Fruit fly (Drosophila melanogaster) whole organism, embryonic: ENCODE measurements around the gene Evi5.
A peak's percentile ranks its signal among the peaks of the same experiment; 100 is the strongest.

ENCODE experiments used
- Ada2b ChIP-seq: fragments of 200-800 bp; sonication (Bioruptor generic); IDR thresholded peaks from 2 replicates; pipeline ENCODE4 v1.3.6; 2022; ENCODE audit warnings: missing biosample characterization, missing genetic modification characterization
- Asciz ChIP-seq: fragments of 200-800 bp; sonication (Bioruptor generic); optimal IDR thresholded peaks from 2 replicates; lab custom pipeline; 2017; ENCODE audit warnings: missing biosample characterization, mild to moderate bottlenecking, missing genetic modification characterization, missing genetic modification reagents
- CG10366 ChIP-seq: fragments of 200-800 bp; sonication (Bioruptor generic); IDR thresholded peaks from 2 replicates; pipeline ENCODE4 v1.3.6; 2022; ENCODE audit warnings: missing biosample characterization, missing genetic modification characterization
- CG10565 ChIP-seq: fragments of 200-800 bp; sonication (Bioruptor generic); optimal IDR thresholded peaks from 3 replicates; lab custom pipeline; 2016; ENCODE audit warnings: missing biosample characterization, mild to moderate bottlenecking, missing genetic modification characterization
- CG11456 ChIP-seq: fragments of 200-800 bp; sonication (Bioruptor generic); IDR thresholded peaks from 3 replicates; pipeline ENCODE4 v1.3.6; 2022; ENCODE audit warnings: missing biosample characterization, missing genetic modification characterization
- CG11504 ChIP-seq: fragments of 200-800 bp; sonication (Bioruptor generic); optimal IDR thresholded peaks from 3 replicates; lab custom pipeline; 2019; ENCODE audit warnings: missing biosample characterization, mild to moderate bottlenecking, missing genetic modification characterization, moderate library complexity
- CG12219 ChIP-seq: fragments of 200-800 bp; sonication (Bioruptor generic); optimal IDR thresholded peaks from 3 replicates; lab custom pipeline; 2018; ENCODE audit warnings: missing biosample characterization, mild to moderate bottlenecking, missing genetic modification characterization
- CG12744 ChIP-seq: fragments of 200-800 bp; sonication (Bioruptor generic); optimal IDR thresholded peaks from 2 replicates; lab custom pipeline; 2016; ENCODE audit warnings: missing biosample characterization, missing genetic modification characterization
- CG13894 ChIP-seq: fragments of 200-800 bp; sonication (Bioruptor generic); optimal IDR thresholded peaks from 3 replicates; lab custom pipeline; 2018; ENCODE audit warnings: missing biosample characterization, mild to moderate bottlenecking, missing genetic modification characterization, moderate library complexity
- CG14050 ChIP-seq: fragments of 200-800 bp; sonication (Bioruptor generic); IDR thresholded peaks from 3 replicates; pipeline ENCODE4 v1.3.6; 2022; ENCODE audit warnings: missing biosample characterization, missing genetic modification characterization
- CG14710 ChIP-seq: fragments of 200-800 bp; sonication (Bioruptor generic); optimal IDR thresholded peaks from 3 replicates; lab custom pipeline; 2019; ENCODE audit warnings: missing biosample characterization, mild to moderate bottlenecking, missing genetic modification characterization, moderate library complexity
- CG15601 ChIP-seq: fragments of 200-800 bp; sonication (Bioruptor generic); optimal IDR thresholded peaks from 3 replicates; lab custom pipeline; 2019; ENCODE audit warnings: missing biosample characterization, mild to moderate bottlenecking, missing genetic modification characterization, moderate library complexity
- CG17612 ChIP-seq: fragments of 200-800 bp; sonication (Bioruptor generic); IDR thresholded peaks from 2 replicates; pipeline ENCODE4 v1.3.6; 2022; ENCODE audit warnings: missing biosample characterization, missing genetic modification characterization
- CG17829 ChIP-seq: fragments of 200-800 bp; optimal IDR thresholded peaks from 2 replicates; lab custom pipeline; 2019; ENCODE audit warnings: missing biosample characterization, mild to moderate bottlenecking, missing genetic modification characterization, moderate library complexity
- CG18011 ChIP-seq: fragments of 200-800 bp; sonication (Bioruptor generic); optimal IDR thresholded peaks from 2 replicates; lab custom pipeline; 2017; ENCODE audit warnings: missing biosample characterization, missing genetic modification characterization, mild to moderate bottlenecking, moderate library complexity, missing genotype
- CG18262 ChIP-seq: fragments of 200-800 bp; optimal IDR thresholded peaks from 3 replicates; lab custom pipeline; 2019; ENCODE audit warnings: missing biosample characterization, mild to moderate bottlenecking, missing genetic modification characterization, moderate library complexity
- CG2199 ChIP-seq: fragments of 200-800 bp; sonication (Bioruptor generic); IDR thresholded peaks from 3 replicates; pipeline ENCODE4 v1.3.6; 2022; ENCODE audit warnings: missing biosample characterization, missing genetic modification characterization
- CG31365 ChIP-seq: fragments of 200-800 bp; sonication (Bioruptor generic); optimal IDR thresholded peaks from 2 replicates; lab custom pipeline; 2018; ENCODE audit warnings: missing biosample characterization, mild to moderate bottlenecking, missing genetic modification characterization
- CG3838 ChIP-seq: fragments of 200-800 bp; sonication (Bioruptor generic); optimal IDR thresholded peaks from 3 replicates; lab custom pipeline; 2016; ENCODE audit warnings: missing biosample characterization, missing genetic modification characterization
- CG4360 ChIP-seq: fragments of 200-800 bp; sonication (Bioruptor generic); IDR thresholded peaks from 2 replicates; pipeline ENCODE4 v1.3.6; 2022; ENCODE audit warnings: missing biosample characterization, missing genetic modification characterization
- CG5245 ChIP-seq: fragments of 200-800 bp; sonication (Bioruptor generic); optimal IDR thresholded peaks from 3 replicates; lab custom pipeline; 2016; ENCODE audit warnings: missing biosample characterization, missing genetic modification characterization
- CG7745 ChIP-seq: fragments of 200-800 bp; sonication (Bioruptor generic); optimal IDR thresholded peaks from 2 replicates; lab custom pipeline; 2018; ENCODE audit warnings: missing biosample characterization, mild to moderate bottlenecking, missing genetic modification characterization, moderate library complexity
- CG7987 ChIP-seq: fragments of 200-800 bp; sonication (Bioruptor generic); optimal IDR thresholded peaks from 2 replicates; lab custom pipeline; 2018; ENCODE audit warnings: missing biosample characterization, mild to moderate bottlenecking, missing genetic modification characterization, moderate library complexity
- E2f1 ChIP-seq: fragments of 200-800 bp; sonication (Bioruptor generic); IDR thresholded peaks from 2 replicates; pipeline ENCODE4 v1.3.6; 2022; ENCODE audit warnings: missing biosample characterization, missing genetic modification characterization
- Ets65A ChIP-seq: fragments of 200-800 bp; sonication (Bioruptor generic); peaks from one replicate; lab custom pipeline; 2016; ENCODE audit warnings: missing biosample characterization, missing genetic modification characterization
- Fer2 ChIP-seq: fragments of 200-800 bp; sonication (Bioruptor generic); optimal IDR thresholded peaks from 2 replicates; lab custom pipeline; 2018; ENCODE audit warnings: missing biosample characterization, mild to moderate bottlenecking, missing genetic modification characterization, moderate library complexity
- H15 ChIP-seq: fragments of 200-800 bp; sonication (Bioruptor generic); IDR thresholded peaks from 3 replicates; pipeline ENCODE4 v1.3.6; 2022; ENCODE audit warnings: missing biosample characterization, missing genetic modification characterization
- Hr39 ChIP-seq: fragments of >200 bp; optimal IDR thresholded peaks from 2 replicates; lab custom pipeline; 2017
- Hr78 ChIP-seq, 2 experiments: fragments of 200-800 bp in 1 of 2; fragments of >200 bp in 1 of 2; sonication (Bioruptor generic) in 1 of 2; optimal IDR thresholded peaks; 2 replicates each; lab custom pipeline; 2017 to 2019; ENCODE audit warnings: missing biosample characterization in 2 of 2, missing genetic modification characterization in 2 of 2, mild to moderate bottlenecking in 1 of 2, moderate library complexity in 1 of 2
- Neu2 ChIP-seq: fragments of 200-800 bp; sonication (Bioruptor generic); optimal IDR thresholded peaks from 3 replicates; lab custom pipeline; 2016; ENCODE audit warnings: missing biosample characterization, missing genetic modification characterization, borderline replicate concordance
- Oaz ChIP-seq: fragments of 200-800 bp; sonication (Bioruptor generic); IDR thresholded peaks from 2 replicates; pipeline ENCODE4 v1.3.6; 2022; ENCODE audit warnings: missing biosample characterization, missing genetic modification characterization
- Optix ChIP-seq: fragments of 200-800 bp; sonication (Bioruptor generic); IDR thresholded peaks from 3 replicates; pipeline ENCODE4 v1.3.6; 2022; ENCODE audit warnings: missing biosample characterization, missing genetic modification characterization
- Sox100B ChIP-seq: fragments of 200-800 bp; sonication (Bioruptor generic); optimal IDR thresholded peaks from 3 replicates; lab custom pipeline; 2018; ENCODE audit warnings: missing biosample characterization, mild to moderate bottlenecking, missing genetic modification characterization
- Sox102F ChIP-seq: fragments of 200-800 bp; sonication (Bioruptor generic); optimal IDR thresholded peaks from 2 replicates; lab custom pipeline; 2018; ENCODE audit warnings: missing biosample characterization, mild to moderate bottlenecking, missing genetic modification characterization, moderate library complexity
- Sry-β ChIP-seq: fragments of 200-800 bp; sonication (Bioruptor generic); optimal IDR thresholded peaks from 2 replicates; lab custom pipeline; 2018; ENCODE audit warnings: missing biosample characterization, mild to moderate bottlenecking, missing genetic modification characterization, moderate library complexity
- Taf1 ChIP-seq: fragments of 200-800 bp; sonication (Bioruptor generic); IDR thresholded peaks from 2 replicates; pipeline ENCODE4 v1.3.6; 2022; ENCODE audit warnings: missing biosample characterization, missing genetic modification characterization
- Usf ChIP-seq: fragments of 200-800 bp; sonication (Bioruptor generic); optimal IDR thresholded peaks from 2 replicates; lab custom pipeline; 2017; ENCODE audit warnings: missing genotype, missing biosample characterization, missing genetic modification characterization
- bab2 ChIP-seq: fragments of 200-800 bp; sonication (Bioruptor generic); optimal IDR thresholded peaks from 2 replicates; lab custom pipeline; 2016; ENCODE audit warnings: missing biosample characterization, missing genetic modification characterization
- bigmax ChIP-seq: fragments of 200-800 bp; sonication (Bioruptor generic); optimal IDR thresholded peaks from 2 replicates; lab custom pipeline; 2018; ENCODE audit warnings: missing biosample characterization, mild to moderate bottlenecking, missing genetic modification characterization
- ci ChIP-seq: fragments of 200-800 bp; sonication (Bioruptor generic); IDR thresholded peaks from 3 replicates; pipeline ENCODE4 v1.3.6; 2022; ENCODE audit warnings: missing biosample characterization, missing genetic modification characterization
- crc ChIP-seq: fragments of 200-800 bp; sonication (Bioruptor generic); optimal IDR thresholded peaks from 2 replicates; lab custom pipeline; 2016; ENCODE audit warnings: missing biosample characterization, missing genetic modification characterization
- dan ChIP-seq: fragments of 200-800 bp; sonication (Bioruptor generic); IDR thresholded peaks from 2 replicates; pipeline ENCODE4 v1.3.6; 2022; ENCODE audit warnings: missing biosample characterization, missing genetic modification characterization
- gcm ChIP-seq: fragments of 200-800 bp; sonication (Bioruptor generic); optimal IDR thresholded peaks from 2 replicates; lab custom pipeline; 2019; ENCODE audit warnings: missing biosample characterization, mild to moderate bottlenecking, missing genetic modification characterization, moderate library complexity
- grau ChIP-seq: fragments of 200-800 bp; optimal IDR thresholded peaks from 3 replicates; lab custom pipeline; 2019; ENCODE audit warnings: missing biosample characterization, mild to moderate bottlenecking, missing genetic modification characterization, moderate library complexity
- lilli ChIP-seq: fragments of 200-800 bp; sonication (Bioruptor generic); optimal IDR thresholded peaks from 3 replicates; lab custom pipeline; 2016; ENCODE audit warnings: missing biosample characterization, missing genetic modification characterization
- nau ChIP-seq: fragments of 200-800 bp; sonication (Bioruptor generic); optimal IDR thresholded peaks from 3 replicates; lab custom pipeline; 2017; ENCODE audit warnings: missing biosample characterization, mild to moderate bottlenecking, missing genetic modification characterization, missing genetic modification reagents
- p53 ChIP-seq: fragments of 200-800 bp; sonication (Bioruptor generic); optimal IDR thresholded peaks from 2 replicates; lab custom pipeline; 2016; ENCODE audit warnings: missing biosample characterization, missing genetic modification characterization
- trh ChIP-seq: fragments of 200-800 bp; sonication (Bioruptor generic); optimal IDR thresholded peaks from 2 replicates; lab custom pipeline; 2016; ENCODE audit warnings: missing biosample characterization, missing genetic modification characterization
- unc-4 ChIP-seq: fragments of 200-800 bp; sonication (Bioruptor generic); IDR thresholded peaks from 2 replicates; pipeline ENCODE4 v1.3.6; 2022; ENCODE audit warnings: missing biosample characterization, missing genetic modification characterization; ENCODE audit not compliant: partially characterized antibody
- wor ChIP-seq: fragments of 200-800 bp; sonication (Bioruptor generic); IDR thresholded peaks from 2 replicates; pipeline ENCODE4 v1.3.6; 2022; ENCODE audit warnings: missing biosample characterization, missing genetic modification characterization

Gene Evi5

dm6 chrX:11494731-11495277 lies 40.6 kb upstream of the Evi5 start (continued):
- TF ChIP-seq CG17612 (GFP tag; lab: Robert Waterston, UW) (no peak), Neu2 (peak; percentile 17), CG14050 (GFP tag; lab: Robert Waterston, UW) (no peak), bigmax (GFP tag; lab: Kevin White, UChicago) (no peak), Taf1 (GFP tag; lab: Robert Waterston, UW) (no peak), Sox102F (peak; percentile 73), CG31365 (tag; lab: Kevin White, UChicago) (no peak), Ets65A (GFP tag; lab: Kevin White, UChicago) (peak; percentile 92), CG13894 (no peak), CG10565 (GFP tag; lab: Kevin White, UChicago) (no peak), bab2 (peak; percentile 52), E2f1 (GFP tag; lab: Robert Waterston, UW) (0 out of 2 replicates have a peak, but pooled peaks have one; percentile 33), Hr78 (GFP tag; optimal IDR thresholded peaks at IDR 0.05; lab: Kevin White, UChicago) (peak in 1 of 2 experiments; percentile 52), gcm (GFP tag; lab: Kevin White, UChicago) (peak; percentile 64), crc (GFP tag; lab: Kevin White, UChicago) (peak; percentile 45), Sry-β (GFP tag; lab: Kevin White, UChicago) (peak; percentile 19), trh (GFP tag; lab: Kevin White, UChicago) (peak; percentile 47), H15 (GFP tag; lab: Robert Waterston, UW) (no peak), CG4360 (GFP tag; lab: Robert Waterston, UW) (no peak), grau (peak; percentile 74), CG15601 (tag; lab: Kevin White, UChicago) (peak; percentile 84), nau (peak; percentile 44), CG7987 (no peak), lilli (GFP tag; lab: Kevin White, UChicago) (peak; percentile 62), CG17829 (peak; percentile 81), CG18262 (tag; lab: Kevin White, UChicago) (peak; percentile 90), dan (GFP tag; lab: Robert Waterston, UW) (peak; percentile 29; the same call in 1 of the 2 replicates), Usf (GFP tag; lab: Kevin White, UChicago) (peak; percentile 52), CG11504 (tag; lab: Kevin White, UChicago) (peak; percentile 75), CG3838 (GFP tag; lab: Kevin White, UChicago) (no peak), Sox100B (peak; percentile 77), CG11456 (GFP tag; lab: Robert Waterston, UW) (no peak), CG7745 (tag; lab: Kevin White, UChicago) (no peak), Oaz (no peak), Optix (GFP tag; lab: Robert Waterston, UW) (peak; percentile 71; the same call in 1 of the 3 replicates), CG2199 (GFP tag; lab: Robert Waterston, UW) (no peak), Ada2b (GFP tag; lab: Robert Waterston, UW) (no peak), CG14710 (tag; lab: Kevin White, UChicago) (peak; percentile 87), CG10366 (GFP tag; lab: Robert Waterston, UW) (0 out of 2 replicates have a peak, but pooled peaks have one; percentile 34), CG5245 (peak; percentile 54), CG12219 (GFP tag; lab: Kevin White, UChicago) (peak; percentile 73), CG18011 (GFP tag; lab: Kevin White, UChicago) (no peak), Hr39 (no peak), wor (GFP tag; lab: Robert Waterston, UW) (peak; percentile 67), ci (peak; percentile 80; the same call in 2 of the 3 replicates), Asciz (GFP tag; lab: Kevin White, UChicago) (peak; percentile 57), Fer2 (tag; lab: Kevin White, UChicago) (no peak), CG12744 (GFP tag; lab: Kevin White, UChicago) (no peak), unc-4 (GFP tag; lab: Robert Waterston, UW) (no peak), p53 (GFP tag; lab: Kevin White, UChicago) (no peak)
